Fruit fly (Drosophila melanogaster) whole organism, prepupa: Measurements from ENCODE around the gene Obp99b.

Experiments used
- Blimp-1 ChIP-seq: fragments of 200-800 bp; sonication (Bioruptor generic); optimal IDR thresholded peaks from 3 replicates; lab custom pipeline; 2017; ENCODE audit warnings: missing biosample characterization, missing genetic modification characterization, mild to moderate bottlenecking, moderate library complexity, missing genetic modification reagents
- CG10631 ChIP-seq: fragments of 200-800 bp; sonication (Bioruptor generic); optimal IDR thresholded peaks from 2 replicates; lab custom pipeline; 2016; ENCODE audit warnings: missing biosample characterization, missing genetic modification characterization
- CG10669 ChIP-seq: fragments of 200-800 bp; sonication (Bioruptor generic); optimal IDR thresholded peaks from 3 replicates; lab custom pipeline; 2018; ENCODE audit warnings: missing biosample characterization, mild to moderate bottlenecking, missing genetic modification characterization, moderate library complexity
- CG11294 ChIP-seq: fragments of 200-800 bp; sonication (Bioruptor generic); IDR thresholded peaks from 2 replicates; pipeline ENCODE4 v1.3.6; 2022; ENCODE audit warnings: missing biosample characterization, missing genetic modification characterization
- CG11762 ChIP-seq: fragments of 200-800 bp; sonication (Bioruptor generic); optimal IDR thresholded peaks from 3 replicates; lab custom pipeline; 2016; ENCODE audit warnings: missing biosample characterization, missing genetic modification characterization; ENCODE audit not compliant: insufficient read depth
- CG11902 ChIP-seq: fragments of 200-800 bp; sonication (Bioruptor generic); optimal IDR thresholded peaks from 3 replicates; lab custom pipeline; 2016; ENCODE audit warnings: missing biosample characterization, missing genetic modification characterization
- CG15336 ChIP-seq: fragments of 200-800 bp; sonication (Bioruptor generic); IDR thresholded peaks from 2 replicates; pipeline ENCODE4 v1.3.6; 2022; ENCODE audit warnings: missing biosample characterization, missing genetic modification characterization
- CG1621 ChIP-seq: fragments of 200-800 bp; sonication (Bioruptor generic); optimal IDR thresholded peaks from 3 replicates; lab custom pipeline; 2018; ENCODE audit warnings: missing biosample characterization, mild to moderate bottlenecking, missing genetic modification characterization
- CG16779 ChIP-seq: fragments of 200-800 bp; sonication (Bioruptor generic); optimal IDR thresholded peaks from 3 replicates; lab custom pipeline; 2017; ENCODE audit warnings: missing biosample characterization, mild to moderate bottlenecking, missing genetic modification characterization
- CG3032 ChIP-seq: fragments of 200-800 bp; optimal IDR thresholded peaks from 2 replicates; lab custom pipeline; 2019; ENCODE audit warnings: missing biosample characterization, mild to moderate bottlenecking, missing genetic modification characterization, moderate library complexity
- CG31627 ChIP-seq: fragments of 200-800 bp; sonication (Bioruptor generic); optimal IDR thresholded peaks from 3 replicates; lab custom pipeline; 2016; ENCODE audit warnings: missing biosample characterization, missing genetic modification characterization
- CG32006 ChIP-seq: fragments of 200-800 bp; sonication (Bioruptor generic); optimal IDR thresholded peaks from 3 replicates; lab custom pipeline; 2017; ENCODE audit warnings: missing biosample characterization, mild to moderate bottlenecking, missing genetic modification characterization
- CG34406 ChIP-seq: fragments of 200-800 bp; sonication (Bioruptor generic); optimal IDR thresholded peaks from 3 replicates; lab custom pipeline; 2016; ENCODE audit warnings: missing biosample characterization, missing genetic modification characterization
- CG4318 ChIP-seq: fragments of 200-800 bp; sonication (Bioruptor generic); optimal IDR thresholded peaks from 3 replicates; lab custom pipeline; 2017; ENCODE audit warnings: missing biosample characterization, mild to moderate bottlenecking, missing genetic modification characterization
- CG6163 ChIP-seq: fragments of 200-800 bp; sonication (Bioruptor generic); IDR thresholded peaks from 3 replicates; pipeline ENCODE4 v1.3.6; 2022; ENCODE audit warnings: missing biosample characterization, missing genetic modification characterization
- CG6792 ChIP-seq: fragments of 200-800 bp; sonication (Bioruptor generic); optimal IDR thresholded peaks from 3 replicates; lab custom pipeline; 2016; ENCODE audit warnings: missing biosample characterization, missing genetic modification characterization
- CG6808 ChIP-seq: fragments of 200-800 bp; sonication (Bioruptor generic); optimal IDR thresholded peaks from 3 replicates; lab custom pipeline; 2017; ENCODE audit warnings: missing biosample characterization, missing genetic modification characterization, mild to moderate bottlenecking, moderate library complexity, missing genetic modification reagents
- CG7368 ChIP-seq: fragments of 200-800 bp; sonication (Bioruptor generic); optimal IDR thresholded peaks from 3 replicates; lab custom pipeline; 2016; ENCODE audit warnings: missing biosample characterization, missing genetic modification characterization
- CG8119 ChIP-seq: fragments of 200-800 bp; sonication (Bioruptor generic); IDR thresholded peaks from 3 replicates; pipeline ENCODE4 v1.3.6; 2022; ENCODE audit warnings: missing biosample characterization, missing genetic modification characterization
- CG8319 ChIP-seq: fragments of 200-800 bp; sonication (Bioruptor generic); optimal IDR thresholded peaks from 3 replicates; lab custom pipeline; 2016; ENCODE audit warnings: missing biosample characterization, missing genetic modification characterization
- CG8632 ChIP-seq: fragments of 200-800 bp; sonication (Bioruptor generic); optimal IDR thresholded peaks from 3 replicates; lab custom pipeline; 2016; ENCODE audit warnings: missing biosample characterization, missing genetic modification characterization
- CG9139 ChIP-seq: fragments of 200-800 bp; sonication (Bioruptor generic); optimal IDR thresholded peaks from 3 replicates; lab custom pipeline; 2017; ENCODE audit warnings: missing biosample characterization, mild to moderate bottlenecking, missing genetic modification characterization
- Eip75B ChIP-seq: fragments of 200-800 bp; sonication (Bioruptor generic); optimal IDR thresholded peaks from 3 replicates; lab custom pipeline; 2016; ENCODE audit warnings: missing biosample characterization, missing genetic modification characterization
- Eip78C ChIP-seq: fragments of 200-800 bp; sonication (Bioruptor generic); peaks from one replicate; lab custom pipeline; 2016; ENCODE audit warnings: missing biosample characterization, missing genetic modification characterization
- Eip93F ChIP-seq: fragments of 200-800 bp; sonication (Bioruptor generic); optimal IDR thresholded peaks from 2 replicates; lab custom pipeline; 2016; ENCODE audit warnings: missing biosample characterization, mild to moderate bottlenecking, missing genetic modification characterization
- Ets21C ChIP-seq: fragments of 200-800 bp; sonication (Bioruptor generic); optimal IDR thresholded peaks from 3 replicates; lab custom pipeline; 2016; ENCODE audit warnings: missing biosample characterization, missing genetic modification characterization
- Gug ChIP-seq: fragments of 200-800 bp; sonication (Bioruptor generic); IDR thresholded peaks from 2 replicates; pipeline ENCODE4 v1.3.6; 2022; ENCODE audit warnings: missing biosample characterization, missing genetic modification characterization
- Hr38 ChIP-seq: sonication (Bioruptor generic); optimal IDR thresholded peaks from 2 replicates; lab custom pipeline; 2016; ENCODE audit warnings: missing biosample characterization, missing genetic modification characterization
- Hr39 ChIP-seq: fragments of 200-800 bp; sonication (Bioruptor generic); optimal IDR thresholded peaks from 2 replicates; lab custom pipeline; 2016; ENCODE audit warnings: missing biosample characterization, missing genetic modification characterization
- Hr4 ChIP-seq: fragments of 200-800 bp; sonication (Bioruptor generic); optimal IDR thresholded peaks from 3 replicates; lab custom pipeline; 2016; ENCODE audit warnings: missing biosample characterization, missing genetic modification characterization
- Lpt ChIP-seq: fragments of 200-800 bp; sonication (Bioruptor generic); optimal IDR thresholded peaks from 3 replicates; lab custom pipeline; 2016; ENCODE audit warnings: missing biosample characterization, missing genetic modification characterization
- OdsH ChIP-seq: fragments of 200-800 bp; sonication (Bioruptor generic); optimal IDR thresholded peaks from 3 replicates; lab custom pipeline; 2016; ENCODE audit warnings: missing biosample characterization, missing genetic modification characterization
- Smox ChIP-seq: fragments of 200-800 bp; sonication (Bioruptor generic); optimal IDR thresholded peaks from 3 replicates; lab custom pipeline; 2016; ENCODE audit warnings: missing biosample characterization, missing genetic modification characterization
- Sox102F ChIP-seq: fragments of 200-800 bp; sonication (Bioruptor generic); optimal IDR thresholded peaks from 2 replicates; lab custom pipeline; 2016; ENCODE audit warnings: missing biosample characterization, mild to moderate bottlenecking, missing genetic modification characterization
- Sox14 ChIP-seq: fragments of 200-800 bp; sonication (Bioruptor generic); optimal IDR thresholded peaks from 3 replicates; lab custom pipeline; 2016; ENCODE audit warnings: missing biosample characterization, missing genetic modification characterization
- Sox15 ChIP-seq: fragments of 200-800 bp; sonication (Bioruptor generic); optimal IDR thresholded peaks from 3 replicates; lab custom pipeline; 2016; ENCODE audit warnings: missing biosample characterization, missing genetic modification characterization
- achi ChIP-seq: fragments of 200-800 bp; sonication (Bioruptor generic); optimal IDR thresholded peaks from 3 replicates; lab custom pipeline; 2016; ENCODE audit warnings: missing biosample characterization, missing genetic modification characterization
- acj6 ChIP-seq: fragments of 200-800 bp; sonication (Bioruptor generic); optimal IDR thresholded peaks from 3 replicates; lab custom pipeline; 2016; ENCODE audit warnings: missing biosample characterization, missing genetic modification characterization
- dac ChIP-seq: fragments of 200-800 bp; sonication (Bioruptor generic); optimal IDR thresholded peaks from 2 replicates; lab custom pipeline; 2017; ENCODE audit warnings: missing biosample characterization, mild to moderate bottlenecking, missing genetic modification characterization
- dsx ChIP-seq: fragments of 200-800 bp; optimal IDR thresholded peaks from 3 replicates; lab custom pipeline; 2019; ENCODE audit warnings: missing biosample characterization, mild to moderate bottlenecking, missing genetic modification characterization, moderate library complexity; ENCODE audit not compliant: poor library complexity, severe bottlenecking
- eg ChIP-seq: fragments of 200-800 bp; sonication (Bioruptor generic); IDR thresholded peaks from 3 replicates; pipeline ENCODE4 v1.3.6; 2022; ENCODE audit warnings: missing biosample characterization, missing genetic modification characterization
- esn ChIP-seq: fragments of 200-800 bp; sonication (Bioruptor generic); optimal IDR thresholded peaks from 2 replicates; lab custom pipeline; 2016; ENCODE audit warnings: missing biosample characterization, mild to moderate bottlenecking, missing genetic modification characterization, moderate library complexity
- fd85E ChIP-seq: fragments of 200-800 bp; sonication (Bioruptor generic); optimal IDR thresholded peaks from 3 replicates; lab custom pipeline; 2016; ENCODE audit warnings: missing biosample characterization, missing genetic modification characterization
- net ChIP-seq: fragments of 200-800 bp; sonication (Bioruptor generic); optimal IDR thresholded peaks from 3 replicates; lab custom pipeline; 2016; ENCODE audit warnings: missing biosample characterization, missing genetic modification characterization
- pdm3 ChIP-seq: fragments of 200-800 bp; sonication (Bioruptor generic); optimal IDR thresholded peaks from 3 replicates; lab custom pipeline; 2016; ENCODE audit warnings: missing biosample characterization, missing genetic modification characterization
- salr ChIP-seq, 2 experiments: fragments of 200-800 bp; sonication (Bioruptor generic); optimal IDR thresholded peaks; 3 replicates each; lab custom pipeline; 2016 to 2018; ENCODE audit warnings: missing biosample characterization in 2 of 2, missing genetic modification characterization in 2 of 2, mild to moderate bottlenecking in 1 of 2
- ss ChIP-seq, 2 experiments: fragments of 200-800 bp; sonication (Bioruptor generic); optimal IDR thresholded peaks; 2 replicates in 1 of 2; 3 replicates in 1 of 2; lab custom pipeline; 2017 to 2018; ENCODE audit warnings: mild to moderate bottlenecking in 2 of 2, missing biosample characterization in 2 of 2, missing genetic modification characterization in 2 of 2, moderate library complexity in 1 of 2
- vri ChIP-seq: fragments of 200-800 bp; sonication (Bioruptor generic); optimal IDR thresholded peaks from 3 replicates; lab custom pipeline; 2016; ENCODE audit warnings: missing biosample characterization, mild to moderate bottlenecking, missing genetic modification characterization

The Obp99b gene

DNA sequence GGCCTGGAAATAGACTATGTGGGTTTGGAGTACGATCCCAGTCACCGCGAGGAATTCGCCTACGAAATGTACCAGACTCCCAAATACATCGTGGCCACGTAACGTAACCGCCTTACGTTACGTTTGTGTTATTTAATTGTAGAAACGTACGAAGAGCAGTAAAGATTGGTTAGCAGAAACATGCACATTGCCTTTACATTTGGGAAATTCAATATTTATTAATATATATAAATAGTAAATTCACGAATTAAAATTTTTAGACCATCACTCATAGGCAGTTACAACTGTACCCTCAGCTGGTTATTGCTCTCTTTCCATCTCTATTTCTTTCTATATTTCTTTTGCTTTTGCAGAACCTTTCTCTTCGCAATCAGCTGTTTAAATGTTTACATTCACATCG lies 21.2 kb upstream of the Obp99b start, which contains the start of gene Gnpnat (continued):
- TF ChIP-seq ss (GFP tag; optimal IDR thresholded peaks at IDR 0.05; lab: Kevin White, UChicago) = peak in 1 of 2 experiments; percentile 52
- no peak for TF ChIP-seq CG7368
- peak; percentile 10 for TF ChIP-seq CG11762 (GFP tag; lab: Kevin White, UChicago)
- TF ChIP-seq CG16779 (tag; lab: Kevin White, UChicago) = peak; percentile 25
- peak; percentile 3 for TF ChIP-seq Hr39 (GFP tag; lab: Kevin White, UChicago)
- peak; percentile 44 for TF ChIP-seq Sox102F
- peak; percentile 40 for TF ChIP-seq CG8632
- TF ChIP-seq OdsH (GFP tag; lab: Kevin White, UChicago) = peak; percentile 71
- peak; percentile 36 for TF ChIP-seq CG11902 (GFP tag; lab: Kevin White, UChicago)
- TF ChIP-seq fd85E = no peak
- TF ChIP-seq CG6163 (GFP tag; lab: Robert Waterston, UW) = no peak
- TF ChIP-seq dsx (GFP tag; lab: Kevin White, UChicago) = peak; percentile 43
- TF ChIP-seq Lpt (GFP tag; lab: Kevin White, UChicago) = peak; percentile 25
- peak; percentile 54 for TF ChIP-seq net
- no peak for TF ChIP-seq CG9139 (GFP tag; lab: Kevin White, UChicago)
- TF ChIP-seq achi (GFP tag; lab: Kevin White, UChicago) = peak; percentile 63
- no peak for TF ChIP-seq CG8119
- TF ChIP-seq CG10631 (GFP tag; lab: Kevin White, UChicago) = peak; percentile 64
- no peak for TF ChIP-seq CG6808
- peak; percentile 50 for TF ChIP-seq CG10669
- TF ChIP-seq Eip78C (GFP tag; lab: Kevin White, UChicago) = peak; percentile 90
- no peak for TF ChIP-seq Gug (GFP tag; lab: Robert Waterston, UW)
- TF ChIP-seq Ets21C = no peak
- TF ChIP-seq eg (GFP tag; lab: Robert Waterston, UW) = no peak
- peak; percentile 60 for TF ChIP-seq acj6
- peak; percentile 40 for TF ChIP-seq CG34406 (GFP tag; lab: Kevin White, UChicago)
- TF ChIP-seq CG15336 = no peak
- TF ChIP-seq CG8319 = no peak

DNA sequence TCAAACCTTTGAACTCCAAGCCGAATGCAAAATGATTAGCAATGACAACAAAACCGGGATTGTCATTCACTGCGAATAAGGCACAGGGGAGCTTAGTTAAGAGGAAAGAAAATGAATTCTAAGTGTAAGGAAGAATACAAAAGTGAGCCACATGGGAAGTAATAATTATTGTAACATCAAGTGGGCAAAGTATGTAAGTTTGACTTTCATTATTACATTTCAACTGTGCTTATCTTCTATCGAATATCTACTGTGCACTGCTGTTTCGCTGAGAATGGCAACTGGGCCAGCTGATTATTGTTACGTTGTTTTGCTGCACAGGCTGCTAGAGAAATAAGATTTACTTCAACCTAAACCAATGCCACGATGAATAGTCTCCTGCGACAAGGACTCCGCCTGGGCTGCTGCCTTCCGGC lies 20.0 kb upstream of the Obp99b start, which contains the start of the genes CG7601 and CIA30:
Gene CG7601 (minus strand): TSS at position 68 of the 416 bp plus-strand sequence.
Gene CIA30 (plus strand): TSS at position 288 of the 416 bp plus-strand sequence.
- TF ChIP-seq CG8119 (peak; percentile 100), Eip93F (GFP tag; lab: Kevin White, UChicago) (peak; percentile 95), CG8632 (peak; percentile 97), fd85E (peak; percentile 96), eg (GFP tag; lab: Robert Waterston, UW) (peak; percentile 100), CG11294 (GFP tag; lab: Robert Waterston, UW) (peak; percentile 100), Blimp-1 (GFP tag; lab: Kevin White, UChicago) (peak; percentile 96), CG9139 (GFP tag; lab: Kevin White, UChicago) (peak; percentile 98), CG32006 (peak; percentile 98), Eip78C (GFP tag; lab: Kevin White, UChicago) (peak; percentile 100), Smox (GFP tag; lab: Kevin White, UChicago) (peak; percentile 99), Eip75B (GFP tag; lab: Kevin White, UChicago) (peak; percentile 99), Sox14 (peak; percentile 99), pdm3 (GFP tag; lab: Kevin White, UChicago) (peak; percentile 99), Sox102F (peak; percentile 98), salr (GFP tag; optimal IDR thresholded peaks at IDR 0.05; lab: Kevin White, UChicago) (peak; percentile 96 to 97), CG3032 (peak; percentile 99), CG4318 (GFP tag; lab: Kevin White, UChicago) (peak; percentile 97), CG31627 (GFP tag; lab: Kevin White, UChicago) (peak; percentile 99), achi (GFP tag; lab: Kevin White, UChicago) (peak; percentile 98), CG34406 (GFP tag; lab: Kevin White, UChicago) (peak; percentile 98), CG11902 (GFP tag; lab: Kevin White, UChicago) (peak; percentile 100), Hr4 (GFP tag; lab: Kevin White, UChicago) (peak; percentile 99), CG1621 (tag; lab: Kevin White, UChicago) (peak; percentile 98), CG6792 (peak; percentile 99), dsx (GFP tag; lab: Kevin White, UChicago) (peak; percentile 99), net (peak; percentile 98), Gug (GFP tag; lab: Robert Waterston, UW) (peak; percentile 100), vri (GFP tag; lab: Kevin White, UChicago) (peak; percentile 98), esn (GFP tag; lab: Kevin White, UChicago) (peak; percentile 99), Ets21C (peak; percentile 99), ss (GFP tag; optimal IDR thresholded peaks at IDR 0.05; lab: Kevin White, UChicago) (peak; percentile 96 to 98), Hr38 (peak; percentile 98), Sox15 (GFP tag; lab: Kevin White, UChicago) (peak; percentile 99), CG15336 (peak; percentile 100), Hr39 (GFP tag; lab: Kevin White, UChicago) (peak; percentile 99), dac (GFP tag; lab: Kevin White, UChicago) (peak; percentile 98), acj6 (peak; percentile 99)
